Fruit fly (Drosophila melanogaster) whole organism, prepupa: ENCODE data around the gene CG34409.

Source experiments
- Blimp-1 ChIP-seq: fragments of 200-800 bp; sonication (Bioruptor generic); optimal IDR thresholded peaks from 3 replicates; lab custom pipeline; 2017; ENCODE audit warnings: missing biosample characterization, missing genetic modification characterization, mild to moderate bottlenecking, moderate library complexity, missing genetic modification reagents
- CG11294 ChIP-seq: fragments of 200-800 bp; sonication (Bioruptor generic); IDR thresholded peaks from 2 replicates; pipeline ENCODE4 v1.3.6; 2022; ENCODE audit warnings: missing biosample characterization, missing genetic modification characterization
- CG11762 ChIP-seq: fragments of 200-800 bp; sonication (Bioruptor generic); optimal IDR thresholded peaks from 3 replicates; lab custom pipeline; 2016; ENCODE audit warnings: missing biosample characterization, missing genetic modification characterization; ENCODE audit not compliant: insufficient read depth
- CG11902 ChIP-seq: fragments of 200-800 bp; sonication (Bioruptor generic); optimal IDR thresholded peaks from 3 replicates; lab custom pipeline; 2016; ENCODE audit warnings: missing biosample characterization, missing genetic modification characterization
- CG15336 ChIP-seq: fragments of 200-800 bp; sonication (Bioruptor generic); IDR thresholded peaks from 2 replicates; pipeline ENCODE4 v1.3.6; 2022; ENCODE audit warnings: missing biosample characterization, missing genetic modification characterization
- CG16779 ChIP-seq: fragments of 200-800 bp; sonication (Bioruptor generic); optimal IDR thresholded peaks from 3 replicates; lab custom pipeline; 2017; ENCODE audit warnings: missing biosample characterization, mild to moderate bottlenecking, missing genetic modification characterization
- CG31627 ChIP-seq: fragments of 200-800 bp; sonication (Bioruptor generic); optimal IDR thresholded peaks from 3 replicates; lab custom pipeline; 2016; ENCODE audit warnings: missing biosample characterization, missing genetic modification characterization
- CG32006 ChIP-seq: fragments of 200-800 bp; sonication (Bioruptor generic); optimal IDR thresholded peaks from 3 replicates; lab custom pipeline; 2017; ENCODE audit warnings: missing biosample characterization, mild to moderate bottlenecking, missing genetic modification characterization
- CG34406 ChIP-seq: fragments of 200-800 bp; sonication (Bioruptor generic); optimal IDR thresholded peaks from 3 replicates; lab custom pipeline; 2016; ENCODE audit warnings: missing biosample characterization, missing genetic modification characterization
- CG3919 ChIP-seq: fragments of 200-800 bp; sonication (Bioruptor generic); optimal IDR thresholded peaks from 3 replicates; lab custom pipeline; 2016; ENCODE audit warnings: missing biosample characterization, missing genetic modification characterization
- CG4318 ChIP-seq: fragments of 200-800 bp; sonication (Bioruptor generic); optimal IDR thresholded peaks from 3 replicates; lab custom pipeline; 2017; ENCODE audit warnings: missing biosample characterization, mild to moderate bottlenecking, missing genetic modification characterization
- CG6163 ChIP-seq: fragments of 200-800 bp; sonication (Bioruptor generic); IDR thresholded peaks from 3 replicates; pipeline ENCODE4 v1.3.6; 2022; ENCODE audit warnings: missing biosample characterization, missing genetic modification characterization
- CG6792 ChIP-seq: fragments of 200-800 bp; sonication (Bioruptor generic); optimal IDR thresholded peaks from 3 replicates; lab custom pipeline; 2016; ENCODE audit warnings: missing biosample characterization, missing genetic modification characterization
- CG6808 ChIP-seq: fragments of 200-800 bp; sonication (Bioruptor generic); optimal IDR thresholded peaks from 3 replicates; lab custom pipeline; 2017; ENCODE audit warnings: missing biosample characterization, missing genetic modification characterization, mild to moderate bottlenecking, moderate library complexity, missing genetic modification reagents
- CG6854 ChIP-seq: fragments of 200-800 bp; sonication (Bioruptor generic); optimal IDR thresholded peaks from 2 replicates; lab custom pipeline; 2017; ENCODE audit warnings: missing biosample characterization, mild to moderate bottlenecking, missing genetic modification characterization
- CG7368 ChIP-seq: fragments of 200-800 bp; sonication (Bioruptor generic); optimal IDR thresholded peaks from 3 replicates; lab custom pipeline; 2016; ENCODE audit warnings: missing biosample characterization, missing genetic modification characterization
- CG8119 ChIP-seq: fragments of 200-800 bp; sonication (Bioruptor generic); IDR thresholded peaks from 3 replicates; pipeline ENCODE4 v1.3.6; 2022; ENCODE audit warnings: missing biosample characterization, missing genetic modification characterization
- CG8319 ChIP-seq: fragments of 200-800 bp; sonication (Bioruptor generic); optimal IDR thresholded peaks from 3 replicates; lab custom pipeline; 2016; ENCODE audit warnings: missing biosample characterization, missing genetic modification characterization
- CG9139 ChIP-seq: fragments of 200-800 bp; sonication (Bioruptor generic); optimal IDR thresholded peaks from 3 replicates; lab custom pipeline; 2017; ENCODE audit warnings: missing biosample characterization, mild to moderate bottlenecking, missing genetic modification characterization
- Eip75B ChIP-seq: fragments of 200-800 bp; sonication (Bioruptor generic); optimal IDR thresholded peaks from 3 replicates; lab custom pipeline; 2016; ENCODE audit warnings: missing biosample characterization, missing genetic modification characterization
- Eip78C ChIP-seq: fragments of 200-800 bp; sonication (Bioruptor generic); peaks from one replicate; lab custom pipeline; 2016; ENCODE audit warnings: missing biosample characterization, missing genetic modification characterization
- Eip93F ChIP-seq: fragments of 200-800 bp; sonication (Bioruptor generic); optimal IDR thresholded peaks from 2 replicates; lab custom pipeline; 2016; ENCODE audit warnings: missing biosample characterization, mild to moderate bottlenecking, missing genetic modification characterization
- Ets21C ChIP-seq: fragments of 200-800 bp; sonication (Bioruptor generic); optimal IDR thresholded peaks from 3 replicates; lab custom pipeline; 2016; ENCODE audit warnings: missing biosample characterization, missing genetic modification characterization
- Hr38 ChIP-seq: sonication (Bioruptor generic); optimal IDR thresholded peaks from 2 replicates; lab custom pipeline; 2016; ENCODE audit warnings: missing biosample characterization, missing genetic modification characterization
- Hr39 ChIP-seq: fragments of 200-800 bp; sonication (Bioruptor generic); optimal IDR thresholded peaks from 2 replicates; lab custom pipeline; 2016; ENCODE audit warnings: missing biosample characterization, missing genetic modification characterization
- Hr4 ChIP-seq: fragments of 200-800 bp; sonication (Bioruptor generic); optimal IDR thresholded peaks from 3 replicates; lab custom pipeline; 2016; ENCODE audit warnings: missing biosample characterization, missing genetic modification characterization
- Lpt ChIP-seq: fragments of 200-800 bp; sonication (Bioruptor generic); optimal IDR thresholded peaks from 3 replicates; lab custom pipeline; 2016; ENCODE audit warnings: missing biosample characterization, missing genetic modification characterization
- Sox102F ChIP-seq: fragments of 200-800 bp; sonication (Bioruptor generic); optimal IDR thresholded peaks from 2 replicates; lab custom pipeline; 2016; ENCODE audit warnings: missing biosample characterization, mild to moderate bottlenecking, missing genetic modification characterization
- Sox14 ChIP-seq: fragments of 200-800 bp; sonication (Bioruptor generic); optimal IDR thresholded peaks from 3 replicates; lab custom pipeline; 2016; ENCODE audit warnings: missing biosample characterization, missing genetic modification characterization
- Sox15 ChIP-seq: fragments of 200-800 bp; sonication (Bioruptor generic); optimal IDR thresholded peaks from 3 replicates; lab custom pipeline; 2016; ENCODE audit warnings: missing biosample characterization, missing genetic modification characterization
- achi ChIP-seq: fragments of 200-800 bp; sonication (Bioruptor generic); optimal IDR thresholded peaks from 3 replicates; lab custom pipeline; 2016; ENCODE audit warnings: missing biosample characterization, missing genetic modification characterization
- acj6 ChIP-seq: fragments of 200-800 bp; sonication (Bioruptor generic); optimal IDR thresholded peaks from 3 replicates; lab custom pipeline; 2016; ENCODE audit warnings: missing biosample characterization, missing genetic modification characterization
- cyc ChIP-seq: fragments of 200-800 bp; sonication (Bioruptor generic); optimal IDR thresholded peaks from 3 replicates; lab custom pipeline; 2016; ENCODE audit warnings: missing biosample characterization, missing genetic modification characterization
- dac ChIP-seq: fragments of 200-800 bp; sonication (Bioruptor generic); optimal IDR thresholded peaks from 2 replicates; lab custom pipeline; 2017; ENCODE audit warnings: missing biosample characterization, mild to moderate bottlenecking, missing genetic modification characterization
- dsx ChIP-seq: fragments of 200-800 bp; optimal IDR thresholded peaks from 3 replicates; lab custom pipeline; 2019; ENCODE audit warnings: missing biosample characterization, mild to moderate bottlenecking, missing genetic modification characterization, moderate library complexity; ENCODE audit not compliant: poor library complexity, severe bottlenecking
- esn ChIP-seq: fragments of 200-800 bp; sonication (Bioruptor generic); optimal IDR thresholded peaks from 2 replicates; lab custom pipeline; 2016; ENCODE audit warnings: missing biosample characterization, mild to moderate bottlenecking, missing genetic modification characterization, moderate library complexity
- fd85E ChIP-seq: fragments of 200-800 bp; sonication (Bioruptor generic); optimal IDR thresholded peaks from 3 replicates; lab custom pipeline; 2016; ENCODE audit warnings: missing biosample characterization, missing genetic modification characterization
- salr ChIP-seq, 2 experiments: fragments of 200-800 bp; sonication (Bioruptor generic); optimal IDR thresholded peaks; 3 replicates each; lab custom pipeline; 2016 to 2018; ENCODE audit warnings: missing biosample characterization in 2 of 2, missing genetic modification characterization in 2 of 2, mild to moderate bottlenecking in 1 of 2
- ss ChIP-seq, 2 experiments: fragments of 200-800 bp; sonication (Bioruptor generic); optimal IDR thresholded peaks; 2 replicates in 1 of 2; 3 replicates in 1 of 2; lab custom pipeline; 2017 to 2018; ENCODE audit warnings: mild to moderate bottlenecking in 2 of 2, missing biosample characterization in 2 of 2, missing genetic modification characterization in 2 of 2, moderate library complexity in 1 of 2
- svp ChIP-seq: fragments of 200-800 bp; sonication (Bioruptor generic); peaks from one replicate; lab custom pipeline; 2016; ENCODE audit warnings: missing biosample characterization, missing genetic modification characterization
- topi ChIP-seq: fragments of 200-800 bp; sonication (Bioruptor generic); optimal IDR thresholded peaks from 3 replicates; lab custom pipeline; 2016; ENCODE audit warnings: missing biosample characterization, missing genetic modification characterization
- vri ChIP-seq: fragments of 200-800 bp; sonication (Bioruptor generic); optimal IDR thresholded peaks from 3 replicates; lab custom pipeline; 2016; ENCODE audit warnings: missing biosample characterization, mild to moderate bottlenecking, missing genetic modification characterization

Gene CG34409

dm6 chr3R:9777941-9778360 is 31.8 kb upstream of the CG34409 start, which contains the start of gene RpS29 (continued):
- TF ChIP-seq svp (GFP tag; lab: Kevin White, UChicago) = peak; percentile 67
- TF ChIP-seq acj6 = peak; percentile 55
- TF ChIP-seq Sox15 (GFP tag; lab: Kevin White, UChicago) = peak; percentile 33
- peak; percentile 26 for TF ChIP-seq CG11902 (GFP tag; lab: Kevin White, UChicago)
- TF ChIP-seq CG32006 = no peak
- TF ChIP-seq Ets21C (GFP tag; lab: Kevin White, UChicago) = no peak
- TF ChIP-seq Lpt (GFP tag; lab: Kevin White, UChicago) = no peak
- TF ChIP-seq dac (GFP tag; lab: Kevin White, UChicago) = no peak

dm6 chr3R:9774821-9775220 is 28.7 kb upstream of the CG34409 start, which contains the start of gene topi:
Gene topi (plus strand): TSS chr3R:9775121.
- TF ChIP-seq achi (GFP tag; lab: Kevin White, UChicago) = no peak
- no peak for TF ChIP-seq Blimp-1
- TF ChIP-seq Sox14 (GFP tag; lab: Kevin White, UChicago) = no peak
- TF ChIP-seq CG7368 = no peak
- no peak for TF ChIP-seq CG16779
- no peak for TF ChIP-seq Hr38 (GFP tag; lab: Kevin White, UChicago)
- TF ChIP-seq Hr4 = no peak
- TF ChIP-seq cyc (GFP tag; lab: Kevin White, UChicago) = no peak
- no peak for TF ChIP-seq CG8119 (GFP tag; lab: Robert Waterston, UW)
- TF ChIP-seq dac (GFP tag; lab: Kevin White, UChicago) = no peak
- TF ChIP-seq Ets21C (GFP tag; lab: Kevin White, UChicago) = no peak
- no peak for TF ChIP-seq CG34406 (GFP tag; lab: Kevin White, UChicago)
- no peak for TF ChIP-seq Hr39 (GFP tag; lab: Kevin White, UChicago)
- TF ChIP-seq CG8319 (GFP tag; lab: Kevin White, UChicago) = no peak
- no peak for TF ChIP-seq Eip93F
- no peak for TF ChIP-seq CG6163

DNA sequence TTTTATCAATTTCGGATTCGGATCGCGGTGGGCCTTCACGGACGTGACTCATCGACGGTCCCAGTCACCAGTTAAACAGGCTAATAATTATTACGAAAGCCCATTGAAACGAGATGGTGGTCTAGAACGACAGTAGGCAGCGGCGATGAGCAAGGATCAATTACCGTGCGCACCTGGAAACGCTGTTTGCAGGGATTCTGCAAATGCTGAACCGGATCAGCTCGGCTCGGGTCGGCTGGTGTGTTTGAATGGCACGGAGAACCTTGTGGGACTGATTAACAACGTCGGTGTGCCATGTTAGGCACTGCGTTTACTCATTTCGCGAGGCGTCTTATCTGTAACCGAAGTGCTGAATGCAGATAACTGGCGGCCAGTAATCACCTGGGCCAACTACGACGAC is 28.0 kb upstream of the CG34409 start, which contains the start of gene Whamy:
Gene Whamy, minus strand, starts transcription at position 273 of the 400 bp plus-strand sequence.
- no peak for TF ChIP-seq CG11762 (GFP tag; lab: Kevin White, UChicago)
- peak; percentile 26 for TF ChIP-seq Eip78C (GFP tag; lab: Kevin White, UChicago)
- TF ChIP-seq ss (GFP tag; optimal IDR thresholded peaks at IDR 0.05; lab: Kevin White, UChicago) = peak in 1 of 2 experiments; percentile 8
- TF ChIP-seq Eip75B (GFP tag; lab: Kevin White, UChicago) = no peak
- peak; percentile 88 for TF ChIP-seq vri (GFP tag; lab: Kevin White, UChicago)
- TF ChIP-seq CG16779 = peak; percentile 12
- peak; percentile 13 for TF ChIP-seq topi (GFP tag; lab: Kevin White, UChicago)
- TF ChIP-seq svp (GFP tag; lab: Kevin White, UChicago) = peak; percentile 72
- TF ChIP-seq Hr39 (GFP tag; lab: Kevin White, UChicago) = no peak

DNA sequence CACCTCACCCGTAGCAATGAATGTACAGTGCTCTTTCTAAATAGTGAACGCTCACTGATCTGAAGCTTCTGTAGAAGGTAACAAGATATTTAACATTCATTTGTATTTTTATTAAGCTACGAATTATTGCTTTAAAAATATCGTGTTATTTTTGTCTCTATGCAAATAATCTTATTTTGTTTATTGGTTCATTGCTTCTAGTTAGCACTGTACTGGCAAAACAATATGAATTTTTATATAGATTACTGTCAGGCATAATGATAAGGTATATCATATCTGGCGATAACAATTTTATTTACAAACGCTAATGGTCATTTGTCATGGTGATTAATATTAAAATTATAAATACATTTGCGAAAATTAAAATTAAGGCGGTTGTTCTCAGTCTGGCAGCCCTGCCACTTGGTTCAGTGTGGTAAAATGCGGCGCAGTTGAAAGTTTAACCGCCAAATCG is 25.4 kb upstream of the CG34409 start, which contains the start of gene CG9471:
Gene CG9471, minus strand, starts transcription at position 24 of the 454 bp plus-strand sequence.
- TF ChIP-seq Sox14 (GFP tag; lab: Kevin White, UChicago) (peak; percentile 97), CG11902 (GFP tag; lab: Kevin White, UChicago) (peak; percentile 92), CG15336 (GFP tag; lab: Robert Waterston, UW) (peak; percentile 96), dac (GFP tag; lab: Kevin White, UChicago) (peak; percentile 60), CG4318 (GFP tag; lab: Kevin White, UChicago) (no peak), dsx (GFP tag; lab: Kevin White, UChicago) (peak; percentile 93), acj6 (peak; percentile 96), Sox15 (GFP tag; lab: Kevin White, UChicago) (peak; percentile 91), CG6163 (peak; percentile 97), CG31627 (GFP tag; lab: Kevin White, UChicago) (peak; percentile 97), achi (GFP tag; lab: Kevin White, UChicago) (peak; percentile 95), CG6854 (GFP tag; lab: Kevin White, UChicago) (peak; percentile 87), salr (GFP tag; optimal IDR thresholded peaks at IDR 0.05; lab: Kevin White, UChicago) (peak; percentile 76 to 91), CG11762 (GFP tag; lab: Kevin White, UChicago) (peak; percentile 94), CG11294 (GFP tag; lab: Robert Waterston, UW) (peak; percentile 90), topi (GFP tag; lab: Kevin White, UChicago) (peak; percentile 99), CG9139 (peak; percentile 80), Eip75B (GFP tag; lab: Kevin White, UChicago) (peak; percentile 95), Sox102F (GFP tag; lab: Kevin White, UChicago) (peak; percentile 97), CG34406 (GFP tag; lab: Kevin White, UChicago) (peak; percentile 95), Ets21C (GFP tag; lab: Kevin White, UChicago) (peak; percentile 94), CG3919 (GFP tag; lab: Kevin White, UChicago) (peak; percentile 96), CG8319 (GFP tag; lab: Kevin White, UChicago) (peak; percentile 91), CG6792 (GFP tag; lab: Kevin White, UChicago) (peak; percentile 96), CG6808 (GFP tag; lab: Kevin White, UChicago) (peak; percentile 87), cyc (GFP tag; lab: Kevin White, UChicago) (peak; percentile 96), esn (peak; percentile 98), fd85E (peak; percentile 83), Blimp-1 (peak; percentile 81), vri (GFP tag; lab: Kevin White, UChicago) (peak; percentile 98)
